Worm (Caenorhabditis elegans) whole organism, young adult: ENCODE measurements around the gene vha-6.
A peak's percentile ranks its signal among the peaks of the same experiment; 100 is the strongest.

ENCODE experiments used
- B0019.2 ChIP-seq: fragments of 200-800 bp; sonication (Bioruptor generic); conservative IDR thresholded peaks from 2 replicates; pipeline ENCODE4 v1.3.6; 2022; ENCODE audit warnings: missing genetic modification reagents, missing genetic modification characterization, missing compliant biosample characterization
- B0261.1 ChIP-seq: sonication (generic microtip); optimal IDR thresholded peaks from 2 replicates; lab custom pipeline; 2016; ENCODE audit warnings: mild to moderate bottlenecking, missing genetic modification characterization, moderate library complexity, missing compliant biosample characterization
- F52B5.7 ChIP-seq: sonication (generic microtip); optimal IDR thresholded peaks from 2 replicates; lab custom pipeline; 2016; ENCODE audit warnings: mild to moderate bottlenecking, missing genetic modification characterization, missing compliant biosample characterization
- F55B11.4 ChIP-seq: sonication (generic microtip); optimal IDR thresholded peaks from 2 replicates; lab custom pipeline; 2016; ENCODE audit warnings: missing compliant biosample characterization, missing genetic modification characterization, borderline replicate concordance; ENCODE audit not compliant: insufficient read depth
- Y53F4B.3 ChIP-seq: fragments of 200-800 bp; sonication (Bioruptor generic); IDR thresholded peaks from 2 replicates; pipeline ENCODE4 v1.3.6; 2022; ENCODE audit warnings: missing genetic modification reagents, missing genetic modification characterization, missing compliant biosample characterization
- Y53G8AR.9 ChIP-seq: fragments of 200-800 bp; sonication (Bioruptor generic); conservative IDR thresholded peaks from 2 replicates; pipeline ENCODE4 v1.3.6; 2022; ENCODE audit warnings: missing genetic modification reagents, missing genetic modification characterization, missing compliant biosample characterization
- Y56A3A.18 ChIP-seq: fragments of 200-800 bp; sonication (Bioruptor generic); IDR thresholded peaks from 2 replicates; pipeline ENCODE4 v1.3.6; 2022; ENCODE audit warnings: missing genetic modification reagents, missing genetic modification characterization, missing compliant biosample characterization
- Y67H2A.10 ChIP-seq: fragments of 200-800 bp; sonication (Bioruptor generic); conservative IDR thresholded peaks from 2 replicates; pipeline ENCODE4 v1.3.6; 2022; ENCODE audit warnings: missing genetic modification reagents, missing genetic modification characterization, missing compliant biosample characterization
- Y79H2A.3 ChIP-seq: fragments of 200-800 bp; sonication (Bioruptor generic); conservative IDR thresholded peaks from 2 replicates; pipeline ENCODE4 v1.3.6; 2022; ENCODE audit warnings: missing genetic modification reagents, missing genetic modification characterization, missing compliant biosample characterization
- aptf-2 ChIP-seq: fragments of 200-800 bp; sonication (Bioruptor generic); conservative IDR thresholded peaks from 2 replicates; pipeline ENCODE4 v1.3.6; 2022; ENCODE audit warnings: missing genetic modification reagents, missing genetic modification characterization, missing compliant biosample characterization
- bed-2 ChIP-seq: fragments of 200-800 bp; sonication (Bioruptor generic); IDR thresholded peaks from 2 replicates; pipeline ENCODE4 v1.3.6; 2022; ENCODE audit warnings: missing genetic modification reagents, missing genetic modification characterization, missing compliant biosample characterization
- ceh-27 ChIP-seq: fragments of 200-800 bp; sonication (Bioruptor generic); optimal IDR thresholded peaks from 2 replicates; lab custom pipeline; 2018; ENCODE audit warnings: mild to moderate bottlenecking, missing genetic modification characterization, moderate library complexity, missing compliant biosample characterization
- ceh-40 ChIP-seq: fragments of 200-800 bp; sonication (Bioruptor generic); IDR thresholded peaks from 2 replicates; pipeline ENCODE4 v1.3.6; 2022; ENCODE audit warnings: missing genetic modification characterization, missing compliant biosample characterization
- ceh-79 ChIP-seq: sonication (generic microtip); optimal IDR thresholded peaks from 2 replicates; lab custom pipeline; 2017; ENCODE audit warnings: mild to moderate bottlenecking, missing genetic modification characterization, missing compliant biosample characterization
- chd-7 ChIP-seq: sonication (generic microtip); optimal IDR thresholded peaks from 2 replicates; lab custom pipeline; 2016; ENCODE audit warnings: mild to moderate bottlenecking, missing genetic modification characterization, moderate library complexity, missing compliant biosample characterization
- dpff-1 ChIP-seq: sonication (generic microtip); optimal IDR thresholded peaks from 2 replicates; lab custom pipeline; 2017; ENCODE audit warnings: mild to moderate bottlenecking, missing genetic modification characterization, missing compliant biosample characterization
- dpl-1 ChIP-seq: fragments of 150-350 bp; optimal IDR thresholded peaks from 2 replicates; lab custom pipeline; 2014; ENCODE audit warnings: missing biosample characterization, missing genetic modification reagents, missing genetic modification characterization
- ekl-4 ChIP-seq: fragments of 200-800 bp; sonication (Bioruptor generic); IDR thresholded peaks from 2 replicates; pipeline ENCODE4 v1.3.6; 2022; ENCODE audit warnings: missing genetic modification reagents, missing genetic modification characterization, missing compliant biosample characterization
- hmg-20 ChIP-seq: fragments of 200-800 bp; sonication (Bioruptor generic); IDR thresholded peaks from 2 replicates; pipeline ENCODE4 v1.3.6; 2022; ENCODE audit warnings: missing genetic modification reagents, missing genetic modification characterization, missing compliant biosample characterization
- let-526 ChIP-seq: fragments of 200-800 bp; sonication (Bioruptor generic); IDR thresholded peaks from 2 replicates; pipeline ENCODE4 v1.3.6; 2022; ENCODE audit warnings: missing genetic modification reagents, missing genetic modification characterization, missing compliant biosample characterization
- lin-26 ChIP-seq: fragments of 200-800 bp; sonication (Bioruptor generic); IDR thresholded peaks from 2 replicates; pipeline ENCODE4 v1.3.6; 2022; ENCODE audit warnings: missing genetic modification reagents, missing genetic modification characterization, missing compliant biosample characterization
- lin-35 ChIP-seq, 3 experiments: fragments of 150-350 bp in 2 of 3; sonication (generic microtip) in 1 of 3; optimal IDR thresholded peaks; 2 replicates each; lab custom pipeline; 2014 to 2018; ENCODE audit warnings: missing biosample characterization in 3 of 3, missing genetic modification characterization in 3 of 3, missing genetic modification reagents in 3 of 3
- lsy-27 ChIP-seq: sonication (generic microtip); optimal IDR thresholded peaks from 2 replicates; lab custom pipeline; 2017; ENCODE audit warnings: missing genetic modification characterization, mild to moderate bottlenecking, missing compliant biosample characterization, antibody characterized with exemption, missing genotype, borderline replicate concordance; ENCODE audit not compliant: insufficient read depth
- madf-3 ChIP-seq: fragments of 200-800 bp; sonication (Bioruptor generic); IDR thresholded peaks from 2 replicates; pipeline ENCODE4 v1.3.6; 2022; ENCODE audit warnings: missing genetic modification reagents, missing genetic modification characterization, missing compliant biosample characterization
- mcd-1 ChIP-seq: fragments of 200-800 bp; sonication (Bioruptor generic); IDR thresholded peaks from 2 replicates; pipeline ENCODE4 v1.3.6; 2022; ENCODE audit warnings: missing genetic modification reagents, missing genetic modification characterization, missing compliant biosample characterization
- mxl-1 ChIP-seq: sonication (generic microtip); optimal IDR thresholded peaks from 2 replicates; lab custom pipeline; 2016; ENCODE audit warnings: missing genetic modification characterization, missing compliant biosample characterization
- nfya-2 ChIP-seq: fragments of 200-800 bp; sonication (Bioruptor generic); IDR thresholded peaks from 2 replicates; pipeline ENCODE4 v1.3.6; 2022; ENCODE audit warnings: missing genetic modification reagents, missing genetic modification characterization, missing compliant biosample characterization
- nhr-179 ChIP-seq: sonication (generic microtip); optimal IDR thresholded peaks from 2 replicates; lab custom pipeline; 2016; ENCODE audit warnings: mild to moderate bottlenecking, missing genetic modification characterization, missing compliant biosample characterization
- pbrm-1 ChIP-seq: fragments of 200-800 bp; sonication (Bioruptor generic); IDR thresholded peaks from 2 replicates; pipeline ENCODE4 v1.3.6; 2022; ENCODE audit warnings: missing genetic modification reagents, missing genetic modification characterization, missing compliant biosample characterization
- pha-4 ChIP-seq: fragments of 150-350 bp; sonication (generic microtip); optimal IDR thresholded peaks from 2 replicates; lab custom pipeline; 2014; ENCODE audit warnings: missing biosample characterization, missing genetic modification reagents, missing genetic modification characterization
- rcor-1 ChIP-seq: fragments of 200-800 bp; sonication (Bioruptor generic); IDR thresholded peaks from 2 replicates; pipeline ENCODE4 v1.3.6; 2022; ENCODE audit warnings: missing genetic modification reagents, missing genetic modification characterization, missing compliant biosample characterization
- snpc-1.1 ChIP-seq: sonication (generic microtip); optimal IDR thresholded peaks from 2 replicates; lab custom pipeline; 2017; ENCODE audit warnings: missing genetic modification characterization, mild to moderate bottlenecking, missing compliant biosample characterization, antibody characterized with exemption, moderate library complexity, missing genotype, missing genetic modification reagents; ENCODE audit not compliant: insufficient read depth
- snpc-3.4 ChIP-seq: sonication (generic microtip); optimal IDR thresholded peaks from 2 replicates; lab custom pipeline; 2017; ENCODE audit warnings: missing genetic modification characterization, mild to moderate bottlenecking, missing compliant biosample characterization, antibody characterized with exemption, moderate library complexity, missing genotype, missing genetic modification reagents
- snpc-4 ChIP-seq, 5 experiments: fragments of 150-350 bp in 1 of 5; sonication (generic microtip) in 4 of 5; optimal IDR thresholded peaks; 2 replicates each; lab custom pipeline; 2014 to 2018; ENCODE audit warnings: missing genetic modification characterization in 5 of 5, missing biosample characterization in 3 of 5, antibody characterized with exemption in 2 of 5, mild to moderate bottlenecking in 2 of 5, missing compliant biosample characterization in 2 of 5, missing genotype in 2 of 5, moderate library complexity in 2 of 5, missing genetic modification reagents in 1 of 5
- somi-1 ChIP-seq: fragments of 200-800 bp; sonication (Bioruptor generic); optimal IDR thresholded peaks from 2 replicates; lab custom pipeline; 2018; ENCODE audit warnings: mild to moderate bottlenecking, missing genetic modification characterization, missing compliant biosample characterization
- sptf-2 ChIP-seq: fragments of 200-800 bp; sonication (Bioruptor generic); optimal IDR thresholded peaks from 2 replicates; lab custom pipeline; 2018; ENCODE audit warnings: mild to moderate bottlenecking, missing genetic modification characterization, missing compliant biosample characterization
- ztf-25 ChIP-seq: fragments of 200-800 bp; sonication (Bioruptor generic); IDR thresholded peaks from 2 replicates; pipeline ENCODE4 v1.3.6; 2022; ENCODE audit warnings: missing genetic modification reagents, missing genetic modification characterization, missing compliant biosample characterization
- ztf-28 ChIP-seq: fragments of 200-800 bp; sonication (Bioruptor generic); IDR thresholded peaks from 2 replicates; pipeline ENCODE4 v1.3.6; 2022; ENCODE audit warnings: missing genetic modification reagents, missing genetic modification characterization, missing compliant biosample characterization

Gene vha-6

ce11 chrII:11473525-11474181 is 35.4 kb upstream of the vha-6 start, which contains the start of the genes metl-1 and W02B12.11 (continued):
- no peak for TF ChIP-seq ztf-28 (GFP tag; lab: Robert Waterston, UW)
- TF ChIP-seq Y67H2A.10: no peak
- TF ChIP-seq lsy-27: no peak
- TF ChIP-seq lin-26 (GFP tag; lab: Robert Waterston, UW): peak; percentile 59; the same call in 1 of the 2 replicates
- peak; percentile 3 for TF ChIP-seq B0261.1 (tag; lab: Kevin White, UChicago)
- peak; percentile 93 for TF ChIP-seq Y53G8AR.9 (GFP tag; lab: Robert Waterston, UW)
- TF ChIP-seq snpc-4 (GFP tag; optimal IDR thresholded peaks at IDR 0.05; lab: Kevin White, UChicago): peak; percentile 16
- peak; percentile 61 to 77 (median 70) for TF ChIP-seq snpc-4 (tag; optimal IDR thresholded peaks at IDR 0.05; lab: Kevin White, UChicago)
- TF ChIP-seq madf-3 (GFP tag; lab: Robert Waterston, UW): peak; percentile 92
- TF ChIP-seq bed-2 (GFP tag; lab: Robert Waterston, UW): no peak
- peak; percentile 90 for TF ChIP-seq pbrm-1 (GFP tag; lab: Robert Waterston, UW)
- TF ChIP-seq hmg-20 (GFP tag; lab: Robert Waterston, UW): peak; percentile 80
- TF ChIP-seq nhr-179 (tag; lab: Kevin White, UChicago): no peak
- no peak for TF ChIP-seq pha-4
- no peak for TF ChIP-seq nfya-2
- no peak for TF ChIP-seq aptf-2
- TF ChIP-seq snpc-1.1: peak; percentile 39
- TF ChIP-seq ztf-25 (GFP tag; lab: Robert Waterston, UW): no peak
- peak; percentile 92 for TF ChIP-seq ekl-4
- TF ChIP-seq rcor-1 (GFP tag; lab: Robert Waterston, UW): peak; percentile 92
- TF ChIP-seq ceh-79 (tag; lab: Kevin White, UChicago): no peak
- no peak for TF ChIP-seq sptf-2 (GFP tag; lab: Kevin White, UChicago)
- TF ChIP-seq ceh-40: no peak
- peak in 2 of 3 experiments; percentile 53 to 82 for TF ChIP-seq lin-35 (GFP tag; optimal IDR thresholded peaks at IDR 0.05; lab: Kevin White, UChicago)
- peak; percentile 29 for TF ChIP-seq dpl-1
- no peak for TF ChIP-seq Y53F4B.3 (GFP tag; lab: Robert Waterston, UW)
- TF ChIP-seq dpff-1 (tag; lab: Kevin White, UChicago): no peak
- TF ChIP-seq somi-1 (GFP tag; lab: Kevin White, UChicago): peak; percentile 50
- TF ChIP-seq Y56A3A.18 (GFP tag; lab: Robert Waterston, UW): peak; percentile 72; the same call in 1 of the 2 replicates
- no peak for TF ChIP-seq mxl-1 (tag; lab: Kevin White, UChicago)
- no peak for TF ChIP-seq Y79H2A.3
- peak; percentile 52 for TF ChIP-seq chd-7 (tag; lab: Kevin White, UChicago)
- TF ChIP-seq snpc-3.4 (tag; lab: Kevin White, UChicago): peak; percentile 41
- no peak; the same call in 1 of the 2 replicates for TF ChIP-seq B0019.2
- TF ChIP-seq ceh-27 (GFP tag; lab: Kevin White, UChicago): peak; percentile 43
- TF ChIP-seq F55B11.4 (tag; lab: Kevin White, UChicago): no peak
- TF ChIP-seq F52B5.7 (tag; lab: Kevin White, UChicago): no peak
- peak; percentile 88 for TF ChIP-seq mcd-1 (GFP tag; lab: Robert Waterston, UW)
- no peak for TF ChIP-seq let-526
